Worm (Caenorhabditis elegans): Measurements from ENCODE around the gene F41B5.1.

ce11 chrV:2278052-2278451 lies 22.7 kb downstream of the F41B5.1 start, which contains the start of gene nhr-59:
- TF ChIP-seq ama-1 (optimal IDR thresholded peaks at IDR 0.05) (no peak), F13C5.2 (tag; optimal IDR thresholded peaks at IDR 0.05) (no peak), B0310.2 (tag; optimal IDR thresholded peaks at IDR 0.05) (no peak), ets-7 (tag; optimal IDR thresholded peaks at IDR 0.05) (no peak), pes-1 (GFP tag; IDR thresholded peaks at IDR 0.05) (no peak)

Measured in whole organism, early embryonic.